Worm (Caenorhabditis elegans) whole organism, L3 larva: Measurements from ENCODE around the gene emc-5.

Source experiments
- mdl-1 ChIP-seq: fragments of 150-350 bp; optimal IDR thresholded peaks from 2 replicates; lab custom pipeline; 2014; ENCODE audit warnings: missing biosample characterization, missing genetic modification characterization
- nhr-11 ChIP-seq: fragments of 150-350 bp; optimal IDR thresholded peaks from 2 replicates; lab custom pipeline; 2014; ENCODE audit warnings: missing biosample characterization, missing genetic modification characterization

- TF ChIP-seq mdl-1 (tag; lab: Kevin White, UChicago) = no peak
- TF ChIP-seq nhr-11 (tag; lab: Kevin White, UChicago) = no peak
Observed at ce11 chrII:11518184-11518583, 21.6 kb downstream of the emc-5 start, which contains the start of gene B0334.10.
